Fruit fly (Drosophila melanogaster): ENCODE results near the gene Akap200.

Gene Akap200

dm6 chr2L:8461782-8462453, 46.4 kb downstream of the Akap200 start (continued):
- no peak for TF ChIP-seq CG30431 (GFP tag; optimal IDR thresholded peaks at IDR 0.05)
- TF ChIP-seq CG11560 (tag; IDR thresholded peaks at IDR 0.05), result no peak
- no peak for TF ChIP-seq CG17186 (GFP tag; optimal IDR thresholded peaks at IDR 0.05)
- TF ChIP-seq CG10543 (GFP tag; optimal IDR thresholded peaks at IDR 0.05), result peak; percentile 60
- peak; percentile 11 for TF ChIP-seq D19B (GFP tag; optimal IDR thresholded peaks at IDR 0.05)
- TF ChIP-seq CG2202 (tag; optimal IDR thresholded peaks at IDR 0.05), result no peak
- no peak for TF ChIP-seq ato (GFP tag; IDR thresholded peaks at IDR 0.05; ENCODE audit: partially characterized antibody)
- no peak for TF ChIP-seq HHEX (GFP tag; optimal IDR thresholded peaks at IDR 0.05)
- TF ChIP-seq CG1792 (GFP tag; optimal IDR thresholded peaks at IDR 0.05), result no peak
- TF ChIP-seq CG31365 (tag; optimal IDR thresholded peaks at IDR 0.05), result no peak
- TF ChIP-seq Hr3 (GFP tag; optimal IDR thresholded peaks at IDR 0.05), result no peak
- no peak for TF ChIP-seq seq (GFP tag; IDR thresholded peaks at IDR 0.05)
- no peak for TF ChIP-seq CG17912 (GFP tag; optimal IDR thresholded peaks at IDR 0.05)
- TF ChIP-seq zen (tag; optimal IDR thresholded peaks at IDR 0.05), result no peak
- no peak for TF ChIP-seq CG2875 (GFP tag; optimal IDR thresholded peaks at IDR 0.05)
- no peak for TF ChIP-seq nom (GFP tag; optimal IDR thresholded peaks at IDR 0.05)
- TF ChIP-seq Hr78 (GFP tag; optimal IDR thresholded peaks at IDR 0.05), result peak in 1 of 2 experiments; percentile 82
- no peak for TF ChIP-seq CG14014 (GFP tag; IDR thresholded peaks at IDR 0.05)
- TF ChIP-seq cad (GFP tag; optimal IDR thresholded peaks at IDR 0.05), result no peak
- TF ChIP-seq slp2 (GFP tag; optimal IDR thresholded peaks at IDR 0.05), result peak; percentile 18
- TF ChIP-seq chinmo (GFP tag; IDR thresholded peaks at IDR 0.05; ENCODE audit: partially characterized antibody), result peak; percentile 71; the same call in 1 of the 4 replicates
- TF ChIP-seq Aef1 (GFP tag; IDR thresholded peaks at IDR 0.05), result no peak
- TF ChIP-seq lab (GFP tag; optimal IDR thresholded peaks at IDR 0.05), result peak; percentile 71
- TF ChIP-seq CG1529 (GFP tag; optimal IDR thresholded peaks at IDR 0.05), result no peak
- no peak for TF ChIP-seq Doc3 (GFP tag; IDR thresholded peaks at IDR 0.05; ENCODE audit: partially characterized antibody)
- no peak for TF ChIP-seq CG3726 (GFP tag; IDR thresholded peaks at IDR 0.05)
- peak; percentile 48 for TF ChIP-seq CG2712 (tag; optimal IDR thresholded peaks at IDR 0.05)
- peak; percentile 17 for TF ChIP-seq ind (GFP tag; optimal IDR thresholded peaks at IDR 0.05)
- no peak for TF ChIP-seq ash1 (GFP tag; optimal IDR thresholded peaks at IDR 0.05)
- TF ChIP-seq her (GFP tag; optimal IDR thresholded peaks at IDR 0.05), result no peak
- no peak for TF ChIP-seq croc (GFP tag; conservative IDR thresholded peaks at IDR 0.05)
- no peak for TF ChIP-seq CG15601 (tag; optimal IDR thresholded peaks at IDR 0.05)
- TF ChIP-seq cg (GFP tag; optimal IDR thresholded peaks at IDR 0.05), result no peak
- no peak for TF ChIP-seq Mad (GFP tag; optimal IDR thresholded peaks at IDR 0.05)
- TF ChIP-seq CG4854 (GFP tag; optimal IDR thresholded peaks at IDR 0.05), result no peak
- TF ChIP-seq CG4328 (GFP tag; optimal IDR thresholded peaks at IDR 0.05), result no peak
- no peak for TF ChIP-seq CG17802 (tag; optimal IDR thresholded peaks at IDR 0.05)
- TF ChIP-seq Ptx1 (GFP tag; IDR thresholded peaks at IDR 0.05), result no peak
- TF ChIP-seq CG16863 (GFP tag; optimal IDR thresholded peaks at IDR 0.05), result no peak
- TF ChIP-seq Ravus (GFP tag; IDR thresholded peaks at IDR 0.05), result no peak
- no peak for TF ChIP-seq CG18476 (GFP tag; optimal IDR thresholded peaks at IDR 0.05)
- TF ChIP-seq gcm (GFP tag; optimal IDR thresholded peaks at IDR 0.05), result no peak
- TF ChIP-seq sisA (GFP tag; IDR thresholded peaks at IDR 0.05), result no peak
- TF ChIP-seq CG5245 (GFP tag; optimal IDR thresholded peaks at IDR 0.05), result no peak
- no peak for TF ChIP-seq CG6854 (GFP tag; optimal IDR thresholded peaks at IDR 0.05)
- TF ChIP-seq CG10959 (GFP tag; IDR thresholded peaks at IDR 0.05), result no peak
- no peak for TF ChIP-seq psq (GFP tag; optimal IDR thresholded peaks at IDR 0.05)
- TF ChIP-seq CG13424 (tag; optimal IDR thresholded peaks at IDR 0.05), result peak; percentile 21
- peak; percentile 38 for TF ChIP-seq caup (GFP tag; optimal IDR thresholded peaks at IDR 0.05; ENCODE audit: severe bottlenecking)
- TF ChIP-seq Kr (GFP tag; optimal IDR thresholded peaks at IDR 0.05), result no peak

All from whole organism, embryonic.